Fruit fly (Drosophila melanogaster) whole organism, wandering third instar larva: Measurements from ENCODE around the gene CG15036.

Experiments used
- Abd-B ChIP-seq: fragments of >200 bp; optimal IDR thresholded peaks from 2 replicates; lab custom pipeline; 2017; ENCODE audit warnings: missing biosample characterization, missing genetic modification characterization
- CG9705 ChIP-seq: fragments of 200-800 bp; sonication (Bioruptor generic); optimal IDR thresholded peaks from 2 replicates; lab custom pipeline; 2018; ENCODE audit warnings: missing biosample characterization, mild to moderate bottlenecking, missing genetic modification characterization
- CrebA ChIP-seq: fragments of 200-800 bp; sonication (Bioruptor generic); optimal IDR thresholded peaks from 2 replicates; lab custom pipeline; 2016; ENCODE audit warnings: missing biosample characterization, mild to moderate bottlenecking, missing genetic modification characterization, borderline replicate concordance
- Dif ChIP-seq: fragments of 200-275, 200-300 bp; sonication (Bioruptor generic); optimal IDR thresholded peaks from 2 replicates; lab custom pipeline; 2018; ENCODE audit warnings: missing biosample characterization, missing genetic modification characterization; ENCODE audit not compliant: partially characterized antibody
- Vsx2 ChIP-seq: fragments of 200-300, 225-300 bp; sonication (Bioruptor generic); optimal IDR thresholded peaks from 2 replicates; lab custom pipeline; 2018; ENCODE audit warnings: missing biosample characterization, missing genetic modification characterization; ENCODE audit not compliant: partially characterized antibody
- br ChIP-seq: fragments of 200-800 bp; sonication (Bioruptor generic); optimal IDR thresholded peaks from 2 replicates; lab custom pipeline; 2016; ENCODE audit warnings: missing biosample characterization, missing genetic modification characterization
- brk ChIP-seq: fragments of 200-800 bp; sonication (Bioruptor generic); optimal IDR thresholded peaks from 2 replicates; lab custom pipeline; 2016; ENCODE audit warnings: missing biosample characterization, mild to moderate bottlenecking, missing genetic modification characterization
- dsf ChIP-seq: sonication (Bioruptor generic); optimal IDR thresholded peaks from 2 replicates; lab custom pipeline; 2016; ENCODE audit warnings: missing biosample characterization, missing genetic modification characterization, borderline replicate concordance
- fru ChIP-seq: fragments of 200-800 bp; sonication (Bioruptor generic); optimal IDR thresholded peaks from 3 replicates; lab custom pipeline; 2016; ENCODE audit warnings: missing biosample characterization, mild to moderate bottlenecking, missing genetic modification characterization
- h ChIP-seq: fragments of 200-800 bp; sonication (Bioruptor generic); optimal IDR thresholded peaks from 3 replicates; lab custom pipeline; 2016; ENCODE audit warnings: missing biosample characterization, mild to moderate bottlenecking, missing genetic modification characterization
- psq ChIP-seq: fragments of 200-800 bp; sonication (Bioruptor generic); optimal IDR thresholded peaks from 3 replicates; lab custom pipeline; 2017; ENCODE audit warnings: missing biosample characterization, mild to moderate bottlenecking, missing genetic modification characterization, moderate library complexity
- rgr ChIP-seq: fragments of 200-800 bp; sonication (Bioruptor generic); optimal IDR thresholded peaks from 3 replicates; lab custom pipeline; 2016; ENCODE audit warnings: missing biosample characterization, mild to moderate bottlenecking, missing genetic modification characterization
- tai ChIP-seq: sonication (Bioruptor generic); optimal IDR thresholded peaks from 2 replicates; lab custom pipeline; 2016; ENCODE audit warnings: missing biosample characterization, missing genetic modification characterization

- TF ChIP-seq tai (GFP tag; lab: Kevin White, UChicago) (no peak), h (no peak), brk (no peak), fru (no peak), dsf (GFP tag; lab: Kevin White, UChicago) (no peak), CG9705 (GFP tag; lab: Kevin White, UChicago) (no peak), br (GFP tag; lab: Kevin White, UChicago) (no peak), Vsx2 (no peak), rgr (GFP tag; lab: Kevin White, UChicago) (no peak), CrebA (GFP tag; lab: Kevin White, UChicago) (no peak), psq (GFP tag; lab: Kevin White, UChicago) (no peak), Dif (GFP tag; lab: Kevin White, UChicago) (no peak), Abd-B (GFP tag; lab: Kevin White, UChicago) (no peak)
Observed at dm6 chrX:7415027-7415426, 9.6 kb downstream of the CG15036 start.
